Fruit fly (Drosophila melanogaster) whole organism, embryonic: ENCODE results near the gene fal.

Experiments used
- Atf6 ChIP-seq: fragments of 200-800 bp; sonication (Bioruptor generic); IDR thresholded peaks from 2 replicates; pipeline ENCODE4 v1.3.6; 2022; ENCODE audit warnings: missing biosample characterization, missing genetic modification characterization
- CG10267 ChIP-seq: fragments of 200-800 bp; sonication (Bioruptor generic); optimal IDR thresholded peaks from 2 replicates; lab custom pipeline; 2018; ENCODE audit warnings: missing biosample characterization, mild to moderate bottlenecking, missing genetic modification characterization, moderate library complexity
- CG12071 ChIP-seq: fragments of 200-800 bp; sonication (Bioruptor generic); optimal IDR thresholded peaks from 3 replicates; lab custom pipeline; 2018; ENCODE audit warnings: missing biosample characterization, mild to moderate bottlenecking, missing genetic modification characterization
- CG12299 ChIP-seq: fragments of 200-800 bp; sonication (Bioruptor generic); optimal IDR thresholded peaks from 2 replicates; lab custom pipeline; 2018; ENCODE audit warnings: missing biosample characterization, mild to moderate bottlenecking, missing genetic modification characterization
- CG13287 ChIP-seq: fragments of 200-800 bp; sonication (Bioruptor generic); IDR thresholded peaks from 2 replicates; pipeline ENCODE4 v1.3.6; 2022; ENCODE audit warnings: missing biosample characterization, missing genetic modification characterization; ENCODE audit not compliant: partially characterized antibody
- CG14050 ChIP-seq: fragments of 200-800 bp; sonication (Bioruptor generic); IDR thresholded peaks from 3 replicates; pipeline ENCODE4 v1.3.6; 2022; ENCODE audit warnings: missing biosample characterization, missing genetic modification characterization
- CG14667 ChIP-seq: fragments of 200-800 bp; sonication (Bioruptor generic); IDR thresholded peaks from 2 replicates; pipeline ENCODE4 v1.3.6; 2022; ENCODE audit warnings: missing biosample characterization, missing genetic modification characterization
- CG16779 ChIP-seq: fragments of 200-800 bp; sonication (Bioruptor generic); IDR thresholded peaks from 2 replicates; pipeline ENCODE4 v1.3.6; 2022; ENCODE audit warnings: missing biosample characterization, missing genetic modification characterization
- CG17568 ChIP-seq: fragments of 200-800 bp; sonication (Bioruptor generic); optimal IDR thresholded peaks from 2 replicates; lab custom pipeline; 2018; ENCODE audit warnings: missing biosample characterization, mild to moderate bottlenecking, missing genetic modification characterization, moderate library complexity
- CG1832 ChIP-seq: fragments of 200-800 bp; sonication (Bioruptor generic); optimal IDR thresholded peaks from 2 replicates; lab custom pipeline; 2017; ENCODE audit warnings: missing biosample characterization, mild to moderate bottlenecking, missing genetic modification characterization, inconsistent platforms
- CG18764 ChIP-seq: fragments of 200-800 bp; sonication (Bioruptor generic); optimal IDR thresholded peaks from 3 replicates; lab custom pipeline; 2016; ENCODE audit warnings: missing biosample characterization, missing genetic modification characterization
- CG30403 ChIP-seq: fragments of 200-800 bp; sonication (Bioruptor generic); optimal IDR thresholded peaks from 3 replicates; lab custom pipeline; 2016; ENCODE audit warnings: missing biosample characterization, missing genetic modification characterization
- CG30431 ChIP-seq: fragments of 200-800 bp; sonication (Bioruptor generic); optimal IDR thresholded peaks from 2 replicates; lab custom pipeline; 2017; ENCODE audit warnings: missing biosample characterization, missing genetic modification characterization
- CG34422 ChIP-seq: fragments of 200-800 bp; sonication (Bioruptor generic); IDR thresholded peaks from 3 replicates; pipeline ENCODE4 v1.3.6; 2022; ENCODE audit warnings: missing biosample characterization, missing genetic modification characterization
- CG6765 ChIP-seq: fragments of 200-800 bp; sonication (Bioruptor generic); optimal IDR thresholded peaks from 3 replicates; lab custom pipeline; 2017; ENCODE audit warnings: missing biosample characterization, mild to moderate bottlenecking, missing genetic modification characterization
- CG8089 ChIP-seq: fragments of 200-800 bp; sonication (Bioruptor generic); optimal IDR thresholded peaks from 3 replicates; lab custom pipeline; 2016; ENCODE audit warnings: missing biosample characterization, missing genetic modification characterization
- CG9932 ChIP-seq: fragments of 200-800 bp; sonication (Bioruptor generic); IDR thresholded peaks from 2 replicates; pipeline ENCODE4 v1.3.6; 2022; ENCODE audit warnings: missing biosample characterization, missing genetic modification characterization
- Dek ChIP-seq: fragments of 200-800 bp; sonication (Bioruptor generic); optimal IDR thresholded peaks from 3 replicates; lab custom pipeline; 2019; ENCODE audit warnings: missing biosample characterization, mild to moderate bottlenecking, missing genetic modification characterization, moderate library complexity
- Hr78 ChIP-seq, 2 experiments: fragments of 200-800 bp in 1 of 2; fragments of >200 bp in 1 of 2; sonication (Bioruptor generic) in 1 of 2; optimal IDR thresholded peaks; 2 replicates each; lab custom pipeline; 2017 to 2019; ENCODE audit warnings: missing biosample characterization in 2 of 2, missing genetic modification characterization in 2 of 2, mild to moderate bottlenecking in 1 of 2, moderate library complexity in 1 of 2
- Myb ChIP-seq: fragments of 200-800 bp; sonication (Bioruptor generic); optimal IDR thresholded peaks from 2 replicates; lab custom pipeline; 2016; ENCODE audit warnings: missing biosample characterization, missing genetic modification characterization
- NC2α ChIP-seq: fragments of 200-800 bp; sonication (Bioruptor generic); optimal IDR thresholded peaks from 2 replicates; lab custom pipeline; 2016; ENCODE audit warnings: missing biosample characterization, missing genetic modification characterization
- Optix ChIP-seq: fragments of 200-800 bp; sonication (Bioruptor generic); IDR thresholded peaks from 3 replicates; pipeline ENCODE4 v1.3.6; 2022; ENCODE audit warnings: missing biosample characterization, missing genetic modification characterization
- Scr ChIP-seq: fragments of 200-800 bp; sonication (Bioruptor generic); IDR thresholded peaks from 2 replicates; pipeline ENCODE4 v1.3.6; 2022; ENCODE audit warnings: missing biosample characterization, missing genetic modification characterization; ENCODE audit not compliant: partially characterized antibody
- aop ChIP-seq: fragments of 200-800 bp; sonication (Bioruptor generic); IDR thresholded peaks from 2 replicates; pipeline ENCODE4 v1.3.6; 2022; ENCODE audit warnings: missing biosample characterization, missing genetic modification characterization
- bab2 ChIP-seq: fragments of 200-800 bp; sonication (Bioruptor generic); optimal IDR thresholded peaks from 2 replicates; lab custom pipeline; 2016; ENCODE audit warnings: missing biosample characterization, missing genetic modification characterization
- btn ChIP-seq: fragments of 200-800 bp; sonication (Bioruptor generic); optimal IDR thresholded peaks from 2 replicates; lab custom pipeline; 2016; ENCODE audit warnings: missing biosample characterization, missing genetic modification characterization
- cad ChIP-seq: fragments of >200 bp; optimal IDR thresholded peaks from 2 replicates; lab custom pipeline; 2017; ENCODE audit warnings: missing biosample characterization, missing genetic modification characterization
- crol ChIP-seq: fragments of 200-800 bp; sonication (Bioruptor generic); IDR thresholded peaks from 2 replicates; pipeline ENCODE4 v1.3.6; 2022; ENCODE audit warnings: missing biosample characterization, missing genetic modification characterization
- crp ChIP-seq, 2 experiments: fragments of 200-800 bp; sonication (Bioruptor generic); optimal IDR thresholded peaks; 2 replicates in 1 of 2; 3 replicates in 1 of 2; lab custom pipeline; 2017; ENCODE audit warnings: missing biosample characterization in 2 of 2, missing genetic modification characterization in 2 of 2, mild to moderate bottlenecking in 1 of 2, moderate library complexity in 1 of 2
- dati ChIP-seq: fragments of 200-800 bp; sonication (Bioruptor generic); IDR thresholded peaks from 2 replicates; pipeline ENCODE4 v1.3.6; 2022; ENCODE audit warnings: missing biosample characterization, missing genetic modification characterization
- en ChIP-seq: fragments of 200-800 bp; sonication (Bioruptor generic); optimal IDR thresholded peaks from 2 replicates; lab custom pipeline; 2016; ENCODE audit warnings: missing biosample characterization, missing genetic modification characterization
- gsb ChIP-seq: fragments of 200-800 bp; sonication (Bioruptor generic); IDR thresholded peaks from 2 replicates; pipeline ENCODE4 v1.3.6; 2022; ENCODE audit warnings: missing biosample characterization, missing genetic modification characterization
- jigr1 ChIP-seq: fragments of 200-800 bp; sonication (Bioruptor generic); IDR thresholded peaks from 3 replicates; pipeline ENCODE4 v1.3.6; 2022; ENCODE audit warnings: missing biosample characterization, missing genetic modification characterization
- jumu ChIP-seq: fragments of 200-800 bp; sonication (Bioruptor generic); optimal IDR thresholded peaks from 3 replicates; lab custom pipeline; 2016; ENCODE audit warnings: missing biosample characterization, missing genetic modification characterization
- klu ChIP-seq: fragments of 200-800 bp; sonication (Bioruptor generic); IDR thresholded peaks from 2 replicates; pipeline ENCODE4 v1.3.6; 2022; ENCODE audit warnings: missing biosample characterization, missing genetic modification characterization
- maf-S ChIP-seq: fragments of 200-800 bp; sonication (Bioruptor generic); optimal IDR thresholded peaks from 2 replicates; lab custom pipeline; 2016; ENCODE audit warnings: missing biosample characterization, missing genetic modification characterization
- org-1 ChIP-seq: fragments of 200-800 bp; sonication (Bioruptor generic); optimal IDR thresholded peaks from 2 replicates; lab custom pipeline; 2017; ENCODE audit warnings: missing biosample characterization, missing genetic modification characterization
- pros ChIP-seq: fragments of 200-800 bp; sonication (Bioruptor generic); optimal IDR thresholded peaks from 3 replicates; lab custom pipeline; 2019; ENCODE audit warnings: missing biosample characterization, mild to moderate bottlenecking, missing genetic modification characterization, moderate library complexity
- slp2 ChIP-seq: fragments of 200-800 bp; sonication (Bioruptor generic); optimal IDR thresholded peaks from 2 replicates; lab custom pipeline; 2016; ENCODE audit warnings: missing biosample characterization, missing genetic modification characterization
- sna ChIP-seq: fragments of 200-800 bp; sonication (Bioruptor generic); IDR thresholded peaks from 2 replicates; pipeline ENCODE4 v1.3.6; 2022; ENCODE audit warnings: missing biosample characterization, missing genetic modification characterization; ENCODE audit not compliant: partially characterized antibody
- stc ChIP-seq: fragments of 200-800 bp; sonication (Bioruptor generic); IDR thresholded peaks from 2 replicates; pipeline ENCODE4 v1.3.6; 2022; ENCODE audit warnings: missing biosample characterization, missing genetic modification characterization
- tx ChIP-seq: fragments of 200-800 bp; sonication (Bioruptor generic); optimal IDR thresholded peaks from 2 replicates; lab custom pipeline; 2016; ENCODE audit warnings: missing biosample characterization, missing genetic modification characterization
- unc-4 ChIP-seq: fragments of 200-800 bp; sonication (Bioruptor generic); IDR thresholded peaks from 2 replicates; pipeline ENCODE4 v1.3.6; 2022; ENCODE audit warnings: missing biosample characterization, missing genetic modification characterization; ENCODE audit not compliant: partially characterized antibody
- vnd ChIP-seq: fragments of 200-800 bp; sonication (Bioruptor generic); IDR thresholded peaks from 3 replicates; pipeline ENCODE4 v1.3.6; 2022; ENCODE audit warnings: missing biosample characterization, missing genetic modification characterization; ENCODE audit not compliant: partially characterized antibody
- wdn ChIP-seq: fragments of 200-800 bp; sonication (Bioruptor generic); IDR thresholded peaks from 2 replicates; pipeline ENCODE4 v1.3.6; 2022; ENCODE audit warnings: missing biosample characterization, missing genetic modification characterization
- zen ChIP-seq: fragments of 200-800 bp; sonication (Bioruptor generic); optimal IDR thresholded peaks from 3 replicates; lab custom pipeline; 2018; ENCODE audit warnings: missing biosample characterization, mild to moderate bottlenecking, missing genetic modification characterization, moderate library complexity
- zfh1 ChIP-seq: fragments of 200-800 bp; sonication (Bioruptor generic); IDR thresholded peaks from 3 replicates; pipeline ENCODE4 v1.3.6; 2022; ENCODE audit warnings: missing biosample characterization, missing genetic modification characterization

fal gene

dm6 chr3L:19264141-19264487 lies 30.2 kb upstream of the fal start, which contains the start of gene Max (continued):
- TF ChIP-seq zfh1 (GFP tag; lab: Robert Waterston, UW) = peak; percentile 80
- TF ChIP-seq Atf6 (GFP tag; lab: Robert Waterston, UW) = peak; percentile 74
- peak; percentile 3 for TF ChIP-seq CG6765 (GFP tag; lab: Kevin White, UChicago)
- no peak for TF ChIP-seq CG8089 (GFP tag; lab: Kevin White, UChicago)
- no peak for TF ChIP-seq crol
- 0 out of 2 replicates have a peak, but pooled peaks have one; percentile 9 for TF ChIP-seq Scr (GFP tag; lab: Robert Waterston, UW)
- no peak for TF ChIP-seq jigr1
- no peak for TF ChIP-seq CG17568 (GFP tag; lab: Kevin White, UChicago)
- TF ChIP-seq CG14667 (GFP tag; lab: Robert Waterston, UW) = peak; percentile 58
- TF ChIP-seq zen = peak; percentile 45
- peak; percentile 35 for TF ChIP-seq bab2 (GFP tag; lab: Kevin White, UChicago)
- peak; percentile 46; the same call in 1 of the 3 replicates for TF ChIP-seq CG14050
- no peak for TF ChIP-seq pros (GFP tag; lab: Kevin White, UChicago)
- TF ChIP-seq CG12299 (tag; lab: Kevin White, UChicago) = peak; percentile 61
- TF ChIP-seq Dek (tag; lab: Kevin White, UChicago) = peak; percentile 66
- TF ChIP-seq cad (GFP tag; lab: Kevin White, UChicago) = no peak
- no peak for TF ChIP-seq vnd
- peak; percentile 47; the same call in 2 of the 3 replicates for TF ChIP-seq CG34422 (GFP tag; lab: Robert Waterston, UW)
- peak; percentile 36 for TF ChIP-seq CG12071
- TF ChIP-seq klu (GFP tag; lab: Robert Waterston, UW) = no peak
- TF ChIP-seq NC2α (GFP tag; lab: Kevin White, UChicago) = no peak
- TF ChIP-seq tx (GFP tag; lab: Kevin White, UChicago) = no peak
- TF ChIP-seq CG13287 (GFP tag; lab: Robert Waterston, UW) = no peak; the same call in 1 of the 2 replicates
- peak; percentile 49; the same call in 2 of the 3 replicates for TF ChIP-seq Optix (GFP tag; lab: Robert Waterston, UW)
- no peak for TF ChIP-seq CG16779 (GFP tag; lab: Robert Waterston, UW)
- TF ChIP-seq wdn (GFP tag; lab: Robert Waterston, UW) = no peak
- TF ChIP-seq CG10267 = peak; percentile 77
- TF ChIP-seq maf-S (GFP tag; lab: Kevin White, UChicago) = no peak
- TF ChIP-seq jumu (GFP tag; lab: Kevin White, UChicago) = no peak
- TF ChIP-seq Hr78 (GFP tag; optimal IDR thresholded peaks at IDR 0.05; lab: Kevin White, UChicago) = peak in 1 of 2 experiments; percentile 96
- peak; percentile 70 for TF ChIP-seq CG18764
- TF ChIP-seq btn (GFP tag; lab: Kevin White, UChicago) = no peak
- TF ChIP-seq Myb = no peak
- TF ChIP-seq slp2 = no peak
- TF ChIP-seq crp (GFP tag; optimal IDR thresholded peaks at IDR 0.05; lab: Kevin White, UChicago) = peak in 1 of 2 experiments; percentile 31
- no peak for TF ChIP-seq sna (GFP tag; lab: Robert Waterston, UW)
- TF ChIP-seq CG1832 (GFP tag; lab: Kevin White, UChicago) = no peak
- peak; percentile 66 for TF ChIP-seq CG30403 (GFP tag; lab: Kevin White, UChicago)
- TF ChIP-seq aop (GFP tag; lab: Robert Waterston, UW) = peak; percentile 18; the same call in 1 of the 2 replicates
- TF ChIP-seq dati (GFP tag; lab: Robert Waterston, UW) = no peak
- TF ChIP-seq CG9932 = peak; percentile 81
- no peak for TF ChIP-seq en (GFP tag; lab: Kevin White, UChicago)
- TF ChIP-seq CG30431 (GFP tag; lab: Kevin White, UChicago) = peak; percentile 42
- no peak for TF ChIP-seq gsb (GFP tag; lab: Robert Waterston, UW)
- TF ChIP-seq unc-4 (GFP tag; lab: Robert Waterston, UW) = no peak; the same call in 1 of the 2 replicates
- peak; percentile 7 for TF ChIP-seq org-1
- peak; percentile 49; the same call in 1 of the 2 replicates for TF ChIP-seq stc (GFP tag; lab: Robert Waterston, UW)
